Worm (Caenorhabditis elegans) whole organism, L4 larva: ENCODE measurements around the gene sre-41.

Experiments used
- D1046.2 ChIP-seq: fragments of 200-800 bp; sonication (Bioruptor generic); IDR thresholded peaks from 2 replicates; pipeline ENCODE4 v1.3.6; 2022; ENCODE audit warnings: missing genetic modification characterization, missing compliant biosample characterization
- F10B5.3 ChIP-seq: sonication (generic microtip); optimal IDR thresholded peaks from 2 replicates; lab custom pipeline; 2016; ENCODE audit warnings: mild to moderate bottlenecking, missing genetic modification characterization, missing compliant biosample characterization
- F26F4.8 ChIP-seq: fragments of 200-800 bp; sonication (Bioruptor generic); conservative IDR thresholded peaks from 2 replicates; pipeline ENCODE4 v1.3.6; 2022; ENCODE audit warnings: missing genetic modification characterization, missing compliant biosample characterization
- F44E2.7 ChIP-seq: fragments of 200-800 bp; sonication (Bioruptor generic); IDR thresholded peaks from 2 replicates; pipeline ENCODE4 v2.1.2; 2022; ENCODE audit warnings: missing genetic modification characterization, missing compliant biosample characterization
- Y105C5A.15 ChIP-seq: fragments of 200-800 bp; sonication (Bioruptor generic); IDR thresholded peaks from 2 replicates; pipeline ENCODE4 v1.3.6; 2022; ENCODE audit warnings: missing genetic modification characterization, missing compliant biosample characterization
- aha-1 ChIP-seq: fragments of 150-350 bp; peaks from one replicate; lab custom pipeline; 2014; ENCODE audit warnings: missing biosample characterization, missing genetic modification characterization
- aly-2 ChIP-seq: sonication (generic microtip); optimal IDR thresholded peaks from 2 replicates; lab custom pipeline; 2018; ENCODE audit warnings: missing biosample characterization, missing genetic modification characterization
- ama-1 ChIP-seq: fragments of 150-350 bp; optimal IDR thresholded peaks from 2 replicates; lab custom pipeline; 2014; ENCODE audit warnings: inconsistent platforms, mixed read lengths
- ceh-20 ChIP-seq: fragments of 200-800 bp; sonication (Bioruptor generic); IDR thresholded peaks from 2 replicates; pipeline ENCODE4 v1.3.6; 2022; ENCODE audit warnings: missing genetic modification reagents, missing genetic modification characterization, missing compliant biosample characterization
- ceh-28 ChIP-seq: fragments of 150-350 bp; optimal IDR thresholded peaks from 2 replicates; lab custom pipeline; 2014; ENCODE audit warnings: missing biosample characterization, missing genetic modification reagents, missing genetic modification characterization
- cey-2 ChIP-seq: sonication (generic microtip); optimal IDR thresholded peaks from 3 replicates; lab custom pipeline; 2017; ENCODE audit warnings: missing genetic modification characterization, mild to moderate bottlenecking, missing compliant biosample characterization, antibody characterized with exemption, borderline replicate concordance; ENCODE audit not compliant: insufficient read depth
- daf-12 ChIP-seq: fragments of 150-350 bp; optimal IDR thresholded peaks from 2 replicates; lab custom pipeline; 2014; ENCODE audit warnings: missing biosample characterization, missing genetic modification reagents, missing genetic modification characterization
- daf-19 ChIP-seq: fragments of 200-800 bp; sonication (Bioruptor generic); conservative IDR thresholded peaks from 2 replicates; pipeline ENCODE4 v1.3.6; 2022; ENCODE audit warnings: missing genetic modification characterization, missing compliant biosample characterization
- daf-8 ChIP-seq: fragments of 200-800 bp; sonication (Bioruptor generic); IDR thresholded peaks from 2 replicates; pipeline ENCODE4 v1.3.6; 2022; ENCODE audit warnings: missing genetic modification characterization, missing compliant biosample characterization
- dmd-8 ChIP-seq: fragments of 200-800 bp; sonication (Bioruptor generic); IDR thresholded peaks from 2 replicates; pipeline ENCODE4 v1.3.6; 2022; ENCODE audit warnings: missing genetic modification characterization, missing compliant biosample characterization
- dpl-1 ChIP-seq: fragments of 150-350 bp; optimal IDR thresholded peaks from 2 replicates; lab custom pipeline; 2014; ENCODE audit warnings: missing biosample characterization, missing genetic modification reagents, missing genetic modification characterization
- egl-27 ChIP-seq: sonication (generic microtip); optimal IDR thresholded peaks from 3 replicates; lab custom pipeline; 2017; ENCODE audit warnings: missing biosample characterization, missing genetic modification reagents, missing genetic modification characterization
- fkh-10 ChIP-seq: fragments of 150-350 bp; optimal IDR thresholded peaks from 2 replicates; lab custom pipeline; 2014; ENCODE audit warnings: missing biosample characterization, missing genetic modification reagents, missing genetic modification characterization
- fos-1 ChIP-seq: fragments of 150-350 bp; optimal IDR thresholded peaks from 2 replicates; lab custom pipeline; 2014; ENCODE audit warnings: missing biosample characterization, missing genetic modification characterization
- hmg-1.1 ChIP-seq: fragments of 200-800 bp; sonication (Bioruptor generic); IDR thresholded peaks from 2 replicates; pipeline ENCODE4 v1.3.6; 2022; ENCODE audit warnings: missing genetic modification reagents, missing genetic modification characterization, missing compliant biosample characterization
- jun-1 ChIP-seq: fragments of 150-350 bp; optimal IDR thresholded peaks from 2 replicates; lab custom pipeline; 2014; ENCODE audit warnings: missing biosample characterization, missing genetic modification reagents, missing genetic modification characterization
- lim-7 ChIP-seq: fragments of 200-800 bp; sonication (Bioruptor generic); IDR thresholded peaks from 2 replicates; pipeline ENCODE4 v1.3.6; 2022; ENCODE audit warnings: missing genetic modification characterization, missing compliant biosample characterization
- lin-29 ChIP-seq: fragments of 200-800 bp; sonication (Bioruptor generic); IDR thresholded peaks from 2 replicates; pipeline ENCODE4 v1.3.6; 2022; ENCODE audit warnings: missing genetic modification reagents, missing genetic modification characterization, missing compliant biosample characterization
- lsy-2 ChIP-seq, 2 experiments: fragments of 150-350 bp in 1 of 2; sonication (generic microtip) in 1 of 2; optimal IDR thresholded peaks; 2 replicates each; lab custom pipeline; 2014 to 2017; ENCODE audit warnings: missing biosample characterization in 2 of 2, missing genetic modification characterization in 2 of 2
- madf-5 ChIP-seq, 2 experiments: fragments of 200-800 bp; sonication (Bioruptor generic); IDR thresholded peaks; 2 replicates each; pipeline ENCODE4 v1.3.6; 2022; ENCODE audit warnings: missing compliant biosample characterization in 2 of 2, missing genetic modification characterization in 2 of 2
- madf-9 ChIP-seq: fragments of 200-800 bp; sonication (Bioruptor generic); conservative IDR thresholded peaks from 2 replicates; pipeline ENCODE4 v1.3.6; 2022; ENCODE audit warnings: missing genetic modification reagents, missing genetic modification characterization, missing compliant biosample characterization
- mep-1 ChIP-seq: fragments of 150-350 bp; sonication (generic microtip); optimal IDR thresholded peaks from 3 replicates; lab custom pipeline; 2014; ENCODE audit warnings: missing biosample characterization, missing genetic modification characterization
- mxl-2 ChIP-seq: fragments of 200-800 bp; sonication (Bioruptor generic); conservative IDR thresholded peaks from 2 replicates; pipeline ENCODE4 v1.3.6; 2022; ENCODE audit warnings: missing genetic modification reagents, missing genetic modification characterization, missing compliant biosample characterization
- nhr-42 ChIP-seq: fragments of 200-800 bp; sonication (Bioruptor generic); IDR thresholded peaks from 2 replicates; pipeline ENCODE4 v1.3.6; 2022; ENCODE audit warnings: missing genetic modification characterization, missing compliant biosample characterization
- nhr-6 ChIP-seq: fragments of 150-350 bp; optimal IDR thresholded peaks from 2 replicates; lab custom pipeline; 2014; ENCODE audit warnings: missing biosample characterization, missing genetic modification characterization
- nhr-77 ChIP-seq: fragments of 150-350 bp; optimal IDR thresholded peaks from 2 replicates; lab custom pipeline; 2014; ENCODE audit warnings: missing biosample characterization, missing genetic modification characterization
- php-3 ChIP-seq: fragments of 200-800 bp; sonication (Bioruptor generic); IDR thresholded peaks from 2 replicates; pipeline ENCODE4 v1.3.6; 2022; ENCODE audit warnings: missing genetic modification reagents, missing genetic modification characterization, missing compliant biosample characterization
- pqm-1 ChIP-seq: sonication (generic microtip); optimal IDR thresholded peaks from 2 replicates; lab custom pipeline; 2017; ENCODE audit warnings: missing biosample characterization, missing genetic modification characterization
- saeg-2 ChIP-seq: fragments of 200-800 bp; sonication (Bioruptor generic); IDR thresholded peaks from 2 replicates; pipeline ENCODE4 v1.3.6; 2022; ENCODE audit warnings: missing genetic modification reagents, missing genetic modification characterization, missing compliant biosample characterization
- snpc-1.2 ChIP-seq: fragments of 200-800 bp; sonication (Bioruptor generic); IDR thresholded peaks from 2 replicates; pipeline ENCODE4 v1.3.6; 2022; ENCODE audit warnings: missing genetic modification reagents, missing genetic modification characterization, missing compliant biosample characterization
- unc-130 ChIP-seq: sonication (generic microtip); optimal IDR thresholded peaks from 2 replicates; lab custom pipeline; 2016; ENCODE audit warnings: missing genetic modification reagents, missing genetic modification characterization, missing compliant biosample characterization
- unc-62 ChIP-seq, 3 experiments: fragments of 150-350 bp in 1 of 3; sonication (generic microtip); optimal IDR thresholded peaks in 2 of 3; peaks in 1 of 3; 1 replicate in 1 of 3; 2 replicates in 2 of 3; lab custom pipeline; 2014 to 2017; ENCODE audit warnings: missing biosample characterization in 3 of 3, missing genetic modification characterization in 3 of 3, missing genetic modification reagents in 3 of 3, missing genotype in 1 of 3
- vab-7 ChIP-seq: fragments of 200-800 bp; sonication (Bioruptor generic); IDR thresholded peaks from 2 replicates; pipeline ENCODE4 v1.3.6; 2022; ENCODE audit warnings: missing genetic modification reagents, missing genetic modification characterization, missing compliant biosample characterization
- zfp-3 ChIP-seq: fragments of 200-800 bp; sonication (Bioruptor generic); conservative IDR thresholded peaks from 2 replicates; pipeline ENCODE4 v1.3.6; 2022; ENCODE audit warnings: missing genetic modification reagents, missing genetic modification characterization, missing compliant biosample characterization
- zip-2 ChIP-seq: fragments of 150-350 bp; optimal IDR thresholded peaks from 2 replicates; lab custom pipeline; 2014; ENCODE audit warnings: missing biosample characterization, missing genetic modification characterization
- ztf-7 ChIP-seq: fragments of 150-350 bp; optimal IDR thresholded peaks from 2 replicates; lab custom pipeline; 2014; ENCODE audit warnings: missing biosample characterization, missing genetic modification characterization

sre-41 gene

ce11 chrII:12387487-12387886 is 593 bp upstream of the sre-41 start:
- no peak for TF ChIP-seq egl-27
- no peak for TF ChIP-seq aly-2 (tag; lab: Kevin White, UChicago)
- TF ChIP-seq madf-9 (GFP tag; lab: Robert Waterston, UW) = no peak
- no peak for TF ChIP-seq daf-19
- no peak for TF ChIP-seq vab-7
- TF ChIP-seq F10B5.3 = no peak
- TF ChIP-seq hmg-1.1 (GFP tag; lab: Robert Waterston, UW) = no peak
- no peak for TF ChIP-seq saeg-2 (GFP tag; lab: Robert Waterston, UW)

ce11 chrII:12389783-12390182 is 1.7 kb downstream of the sre-41 start, which contains the start of gene Y57A10B.6:
TSS of gene Y57A10B.6 (plus strand) at chrII:12390083.
- TF ChIP-seq dpl-1 (GFP tag; lab: Kevin White, UChicago) = no peak
- TF ChIP-seq ceh-28 = no peak
- no peak for TF ChIP-seq F44E2.7
- TF ChIP-seq madf-5 (GFP tag; IDR thresholded peaks at IDR 0.05; lab: Robert Waterston, UW) = no peak
- no peak for TF ChIP-seq lin-29
- TF ChIP-seq F26F4.8 (GFP tag; lab: Robert Waterston, UW) = no peak
- TF ChIP-seq php-3 = no peak
- TF ChIP-seq lsy-2 (tag; optimal IDR thresholded peaks at IDR 0.05; lab: Kevin White, UChicago) = no peak
- no peak for TF ChIP-seq ceh-20 (GFP tag; lab: Robert Waterston, UW)
- no peak for TF ChIP-seq lim-7 (GFP tag; lab: Robert Waterston, UW)
- TF ChIP-seq nhr-42 = no peak
- TF ChIP-seq egl-27 = no peak
- TF ChIP-seq mep-1 (tag; lab: Kevin White, UChicago) = no peak
- TF ChIP-seq daf-8 (GFP tag; lab: Robert Waterston, UW) = no peak
- TF ChIP-seq unc-130 (GFP tag; lab: Kevin White, UChicago) = no peak
- TF ChIP-seq, all 104 proteins: peak for 0

ce11 chrII:12393690-12394089 is 5.6 kb downstream of the sre-41 start, which contains the start of gene Y57A10B.7:
TSS of gene Y57A10B.7 (minus strand) at chrII:12393790.
- TF ChIP-seq fos-1 (tag; lab: Kevin White, UChicago) = no peak
- TF ChIP-seq pqm-1 = no peak
- no peak for TF ChIP-seq daf-12
- TF ChIP-seq fkh-10 (GFP tag; lab: Kevin White, UChicago) = no peak
- no peak for TF ChIP-seq daf-19
- TF ChIP-seq unc-130 (GFP tag; lab: Kevin White, UChicago) = no peak
- TF ChIP-seq ama-1 = no peak
- TF ChIP-seq Y105C5A.15 (GFP tag; lab: Robert Waterston, UW) = no peak
- no peak for TF ChIP-seq zfp-3
- TF ChIP-seq unc-62 (GFP tag; optimal IDR thresholded peaks at IDR 0.05 in 1 of 2; lab: Kevin White, UChicago) = no peak
- no peak for TF ChIP-seq unc-62 (tag; optimal IDR thresholded peaks at IDR 0.05; lab: Kevin White, UChicago)
- no peak for TF ChIP-seq snpc-1.2 (GFP tag; lab: Robert Waterston, UW)
- TF ChIP-seq ztf-7 (tag; lab: Kevin White, UChicago) = no peak
- no peak for TF ChIP-seq D1046.2 (GFP tag; lab: Robert Waterston, UW)
- no peak for TF ChIP-seq jun-1 (tag; lab: Kevin White, UChicago)
- TF ChIP-seq daf-8 (GFP tag; lab: Robert Waterston, UW) = no peak
- no peak for TF ChIP-seq cey-2
- no peak for TF ChIP-seq zip-2 (tag; lab: Kevin White, UChicago)

ce11 chrII:12394138-12394537 is 6.1 kb downstream of the sre-41 start:
- TF ChIP-seq dmd-8 (GFP tag; lab: Robert Waterston, UW) (no peak), cey-2 (no peak), nhr-77 (tag; lab: Kevin White, UChicago) (no peak), nhr-6 (tag; lab: Kevin White, UChicago) (no peak), ceh-28 (peak; percentile 89), mxl-2 (GFP tag; lab: Robert Waterston, UW) (no peak), aha-1 (tag; lab: Kevin White, UChicago) (peak; percentile 68)
